Worm (Caenorhabditis elegans): Measurements from ENCODE around the gene T01B4.3.

- TF ChIP-seq ama-1 (optimal IDR thresholded peaks at IDR 0.05) (no peak), madf-5 (GFP tag; IDR thresholded peaks at IDR 0.05) (no peak), fos-1 (tag; optimal IDR thresholded peaks at IDR 0.05) (no peak), lin-39 (tag; optimal IDR thresholded peaks at IDR 0.05) (no peak), dmd-9 (GFP tag; IDR thresholded peaks at IDR 0.05) (no peak), ceh-82 (tag; optimal IDR thresholded peaks at IDR 0.05) (no peak)
Measured at ce11 chrX:16275255-16275813, 42.2 kb downstream of the T01B4.3 start, which contains the start of gene sdc-1.
